Worm (Caenorhabditis elegans) whole organism, L4 larva: ENCODE data around the gene mrps-18B.

Experiments
- Y105C5A.15 ChIP-seq: fragments of 200-800 bp; sonication (Bioruptor generic); IDR thresholded peaks from 2 replicates; pipeline ENCODE4 v1.3.6; 2022; ENCODE audit warnings: missing genetic modification characterization, missing compliant biosample characterization
- aly-2 ChIP-seq: sonication (generic microtip); optimal IDR thresholded peaks from 2 replicates; lab custom pipeline; 2018; ENCODE audit warnings: missing biosample characterization, missing genetic modification characterization
- lin-15B ChIP-seq: fragments of 150-350 bp; sonication (generic microtip); optimal IDR thresholded peaks from 3 replicates; lab custom pipeline; 2014; ENCODE audit warnings: missing biosample characterization, missing genetic modification characterization
- lin-39 ChIP-seq: fragments of 150-350 bp; optimal IDR thresholded peaks from 2 replicates; lab custom pipeline; 2014; ENCODE audit warnings: missing biosample characterization, missing genetic modification reagents, missing genetic modification characterization
- nhr-25 ChIP-seq: sonication (generic microtip); optimal IDR thresholded peaks from 2 replicates; lab custom pipeline; 2017; ENCODE audit warnings: missing genetic modification characterization, mild to moderate bottlenecking, missing compliant biosample characterization, antibody characterized with exemption, moderate library complexity, borderline replicate concordance; ENCODE audit not compliant: insufficient read depth
- skn-1 ChIP-seq: fragments of 150-350 bp; optimal IDR thresholded peaks from 2 replicates; lab custom pipeline; 2014; ENCODE audit warnings: missing biosample characterization, missing genetic modification characterization
- zfp-3 ChIP-seq: fragments of 200-800 bp; sonication (Bioruptor generic); conservative IDR thresholded peaks from 2 replicates; pipeline ENCODE4 v1.3.6; 2022; ENCODE audit warnings: missing genetic modification reagents, missing genetic modification characterization, missing compliant biosample characterization

- no peak for TF ChIP-seq aly-2 (tag; lab: Kevin White, UChicago)
- no peak for TF ChIP-seq zfp-3 (GFP tag; lab: Robert Waterston, UW)
- TF ChIP-seq Y105C5A.15 (GFP tag; lab: Robert Waterston, UW): no peak
- TF ChIP-seq lin-39: no peak
- TF ChIP-seq lin-15B (tag; lab: Kevin White, UChicago): no peak
- TF ChIP-seq nhr-25 (tag; lab: Kevin White, UChicago): no peak
- TF ChIP-seq skn-1: no peak
Observed at ce11 chrII:8570977-8571376, 45.5 kb downstream of the mrps-18B start, which contains the start of gene bcs-1.
